Worm (Caenorhabditis elegans): ENCODE results near the gene oac-56.
"Not testable (repeated sequence)": the region's sequence is repeated elsewhere in the genome, so short reads cannot be mapped to it uniquely, and the experiment has no call there.

oac-56 gene

DNA sequence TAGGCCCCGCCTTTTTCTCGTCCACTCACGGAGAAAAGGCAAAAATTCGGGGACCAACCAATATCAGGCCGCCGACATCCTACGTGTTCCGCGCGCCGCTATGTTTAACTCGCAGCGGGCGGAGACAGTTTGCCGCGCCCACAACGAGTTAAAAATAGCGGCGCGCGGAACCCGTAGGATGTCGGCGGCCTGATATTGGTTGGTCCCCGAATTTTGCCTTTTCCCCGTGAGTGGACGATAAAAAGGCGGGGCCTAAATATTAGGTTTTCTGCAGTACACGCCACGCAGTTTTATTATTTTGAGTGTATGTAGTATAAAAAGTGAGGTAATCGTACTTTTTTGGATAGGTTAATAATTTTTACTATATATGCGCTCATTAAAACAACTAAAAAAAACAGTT lies 22.3 kb downstream of the oac-56 start:
- TF ChIP-seq attf-6 (GFP tag; IDR thresholded peaks at IDR 0.05): peak; percentile 80; the same call in 1 of the 2 replicates
- peak; percentile 39 for TF ChIP-seq snpc-1.1 (tag; optimal IDR thresholded peaks at IDR 0.05; ENCODE audit: insufficient read depth)
- not testable (repeated sequence) for TF ChIP-seq snpc-4 (GFP tag; optimal IDR thresholded peaks at IDR 0.05)
- TF ChIP-seq snpc-4 (tag; optimal IDR thresholded peaks at IDR 0.05): peak in 3 of 4 experiments; percentile 31 to 95 (median 55)

DNA sequence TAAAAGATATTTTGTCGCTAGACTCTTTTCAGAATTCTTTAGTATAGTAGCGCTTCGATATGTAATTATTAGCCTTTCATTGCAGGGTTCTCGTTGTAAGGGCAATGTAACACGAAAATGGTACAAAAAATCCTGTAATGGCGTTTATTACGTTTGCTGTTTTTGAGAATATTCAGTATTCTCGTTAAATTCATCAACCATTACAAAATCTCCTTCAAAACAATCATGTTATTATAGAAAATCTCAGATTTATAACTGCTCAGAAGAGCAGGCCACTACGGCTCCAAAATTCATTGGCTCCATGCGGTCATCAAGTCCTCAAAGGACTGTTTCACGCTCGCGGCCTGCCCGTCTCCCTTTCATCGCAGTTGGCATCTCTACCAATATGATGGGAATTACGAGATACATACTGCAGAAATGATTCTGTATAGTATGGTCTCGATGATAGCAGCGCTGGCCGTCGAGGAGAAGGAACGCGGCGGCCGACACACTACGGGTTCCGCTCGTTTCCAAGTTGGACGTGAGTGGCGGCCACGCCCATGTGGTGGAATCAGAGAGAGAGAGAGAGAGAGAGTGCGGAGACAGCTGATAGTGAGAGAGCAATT lies 23.8 kb downstream of the oac-56 start:
- TF ChIP-seq nhr-120 (GFP tag; IDR thresholded peaks at IDR 0.05) (no peak), K12H6.12 (tag; optimal IDR thresholded peaks at IDR 0.05) (peak; percentile 33), K11D2.4 (GFP tag; IDR thresholded peaks at IDR 0.05) (0 out of 2 replicates have a peak, but pooled peaks have one; percentile 56), lsl-1 (GFP tag; optimal IDR thresholded peaks at IDR 0.05) (peak; percentile 71), F57C9.4 (tag; optimal IDR thresholded peaks at IDR 0.05) (no peak), let-607 (tag; optimal IDR thresholded peaks at IDR 0.05) (peak; percentile 19 to 77), F55B11.4 (tag; optimal IDR thresholded peaks at IDR 0.05; ENCODE audit: borderline replicate concordance, insufficient read depth) (no peak), dpff-1 (tag; optimal IDR thresholded peaks at IDR 0.05) (no peak), madf-8 (GFP tag; conservative IDR thresholded peaks at IDR 0.05) (peak; percentile 27), Y79H2A.3 (GFP tag; conservative IDR thresholded peaks at IDR 0.05) (no peak), ztf-18 (tag; optimal IDR thresholded peaks at IDR 0.05) (peak; percentile 77), mes-4 (tag; optimal IDR thresholded peaks at IDR 0.05) (peak; percentile 71), chd-7 (tag; optimal IDR thresholded peaks at IDR 0.05) (no peak), athp-1 (tag; optimal IDR thresholded peaks at IDR 0.05) (peak; percentile 20), hlh-12 (tag; optimal IDR thresholded peaks at IDR 0.05) (no peak), rcor-1 (GFP tag; IDR thresholded peaks at IDR 0.05) (peak; percentile 95), attf-5 (GFP tag; optimal IDR thresholded peaks at IDR 0.05) (peak; percentile 48), madf-3 (GFP tag; IDR thresholded peaks at IDR 0.05) (0 out of 2 replicates have a peak, but pooled peaks have one; percentile 65), ztf-3 (GFP tag; optimal IDR thresholded peaks at IDR 0.05) (no peak), F57A8.1 (GFP tag; optimal IDR thresholded peaks at IDR 0.05) (no peak), ztf-26 (tag; optimal IDR thresholded peaks at IDR 0.05) (peak; percentile 72), nhr-179 (tag; optimal IDR thresholded peaks at IDR 0.05) (no peak), egrh-3 (GFP tag; IDR thresholded peaks at IDR 0.05) (peak; percentile 82), sea-2 (GFP tag; IDR thresholded peaks at IDR 0.05) (no peak), ccch-3 (GFP tag; optimal IDR thresholded peaks at IDR 0.05) (no peak), ets-4 (GFP tag; optimal IDR thresholded peaks at IDR 0.05) (peak; percentile 83), atf-7 (tag; optimal IDR thresholded peaks at IDR 0.05) (peak; percentile 81), snpc-1.3 (tag; optimal IDR thresholded peaks at IDR 0.05; ENCODE audit: insufficient read depth) (peak; percentile 97), F33H1.4 (GFP tag; IDR thresholded peaks at IDR 0.05) (peak; percentile 69), F23B12.7 (tag; optimal IDR thresholded peaks at IDR 0.05; ENCODE audit: insufficient read depth) (peak; percentile 18), D2030.7 (GFP tag; IDR thresholded peaks at IDR 0.05) (peak; percentile 96), egl-44 (GFP tag; IDR thresholded peaks at IDR 0.05) (no peak; the same call in 1 of the 2 replicates), aptf-2 (GFP tag; conservative IDR thresholded peaks at IDR 0.05) (no peak), lin-35 (GFP tag; optimal IDR thresholded peaks at IDR 0.05) (no peak), nfyb-1 (GFP tag; IDR thresholded peaks at IDR 0.05) (peak; percentile 95), F37B4.10 (GFP tag; IDR thresholded peaks at IDR 0.05) (no peak), ceh-91 (GFP tag; IDR thresholded peaks at IDR 0.05) (peak; percentile 53; the same call in 1 of the 2 replicates), unc-62 (GFP tag; optimal IDR thresholded peaks at IDR 0.05) (no peak), tbp1 (GFP tag; optimal IDR thresholded peaks at IDR 0.05) (peak; percentile 84), Y95B8A.8 (GFP tag; IDR thresholded peaks at IDR 0.05) (peak; percentile 91; the same call in 1 of the 2 replicates), xnd-1 (tag; optimal IDR thresholded peaks at IDR 0.05) (peak; percentile 43), efl-1 (GFP tag; optimal IDR thresholded peaks at IDR 0.05) (peak; percentile 5)

All from whole organism, young adult.